Fruit fly (Drosophila melanogaster): ENCODE data around the gene CG13678.
A peak's percentile ranks its signal among the peaks of the same experiment; 100 is the strongest.

The CG13678 gene

DNA sequence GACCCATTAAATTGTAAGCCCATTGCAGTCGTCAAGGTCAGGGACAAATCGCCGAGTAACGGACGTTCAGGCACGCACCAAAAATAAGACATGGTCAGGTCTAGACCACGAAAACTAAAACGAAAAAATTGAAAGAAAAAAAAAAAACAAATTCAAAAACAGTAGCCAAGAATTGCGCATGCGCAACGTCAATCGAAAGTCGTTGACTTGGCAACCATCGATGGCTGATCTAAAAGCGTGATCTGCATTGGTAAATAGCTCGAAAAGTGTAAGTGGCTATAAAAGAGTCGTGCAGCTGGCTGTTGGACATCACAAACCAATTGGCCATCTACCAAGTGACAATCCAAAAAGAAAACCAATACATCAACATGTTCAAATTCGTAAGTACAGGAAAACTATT is at the start of gene CG13678:
CG13678 (plus strand) TSS at position 307 of the 400 bp plus-strand sequence.
- TF ChIP-seq CG16779 (tag; optimal IDR thresholded peaks at IDR 0.05): no peak
- TF ChIP-seq Gug (GFP tag; IDR thresholded peaks at IDR 0.05): no peak
- no peak for TF ChIP-seq CG3919 (GFP tag; optimal IDR thresholded peaks at IDR 0.05)
- no peak for TF ChIP-seq achi (GFP tag; optimal IDR thresholded peaks at IDR 0.05)
- no peak for TF ChIP-seq CG9139 (GFP tag; optimal IDR thresholded peaks at IDR 0.05)
- TF ChIP-seq CG3032 (tag; optimal IDR thresholded peaks at IDR 0.05): no peak
- no peak for TF ChIP-seq spab (GFP tag; optimal IDR thresholded peaks at IDR 0.05)
- TF ChIP-seq svp (GFP tag): no peak
- TF ChIP-seq CG6854 (GFP tag; optimal IDR thresholded peaks at IDR 0.05): no peak
- no peak for TF ChIP-seq Hr4 (GFP tag; optimal IDR thresholded peaks at IDR 0.05)
- TF ChIP-seq CG11294 (GFP tag; IDR thresholded peaks at IDR 0.05): no peak
- TF ChIP-seq CG34406 (GFP tag; optimal IDR thresholded peaks at IDR 0.05): no peak
- no peak for TF ChIP-seq net (GFP tag; optimal IDR thresholded peaks at IDR 0.05)
- no peak for TF ChIP-seq salr (GFP tag; optimal IDR thresholded peaks at IDR 0.05)
- TF ChIP-seq dac (GFP tag; optimal IDR thresholded peaks at IDR 0.05): no peak

DNA sequence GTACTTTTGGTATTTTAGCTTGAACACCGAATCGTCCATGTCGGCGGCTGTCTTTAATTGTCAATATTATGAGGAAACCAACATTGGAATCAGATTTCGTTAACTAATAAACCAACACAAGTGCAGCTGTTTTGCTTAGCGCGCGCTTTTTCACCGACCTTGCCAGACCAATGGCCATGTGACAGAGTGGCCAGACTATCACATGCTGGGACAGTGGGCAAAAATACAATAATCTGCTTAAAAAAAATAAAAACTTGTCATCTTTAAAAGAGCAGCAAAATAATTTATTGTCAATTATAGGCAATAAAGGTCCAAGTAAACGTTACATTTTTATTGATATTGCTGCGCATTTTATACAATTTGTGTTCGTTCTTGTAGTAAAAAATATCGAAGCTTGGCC is 46.1 kb upstream of the CG13678 start, which contains the start of gene RecQ4:
RecQ4 (minus strand) TSS at position 161 of the 400 bp plus-strand sequence.
- TF ChIP-seq Hr39 (GFP tag; optimal IDR thresholded peaks at IDR 0.05) (peak; percentile 20), CG11294 (GFP tag; IDR thresholded peaks at IDR 0.05) (no peak), lz (GFP tag; optimal IDR thresholded peaks at IDR 0.05) (peak; percentile 5)

DNA sequence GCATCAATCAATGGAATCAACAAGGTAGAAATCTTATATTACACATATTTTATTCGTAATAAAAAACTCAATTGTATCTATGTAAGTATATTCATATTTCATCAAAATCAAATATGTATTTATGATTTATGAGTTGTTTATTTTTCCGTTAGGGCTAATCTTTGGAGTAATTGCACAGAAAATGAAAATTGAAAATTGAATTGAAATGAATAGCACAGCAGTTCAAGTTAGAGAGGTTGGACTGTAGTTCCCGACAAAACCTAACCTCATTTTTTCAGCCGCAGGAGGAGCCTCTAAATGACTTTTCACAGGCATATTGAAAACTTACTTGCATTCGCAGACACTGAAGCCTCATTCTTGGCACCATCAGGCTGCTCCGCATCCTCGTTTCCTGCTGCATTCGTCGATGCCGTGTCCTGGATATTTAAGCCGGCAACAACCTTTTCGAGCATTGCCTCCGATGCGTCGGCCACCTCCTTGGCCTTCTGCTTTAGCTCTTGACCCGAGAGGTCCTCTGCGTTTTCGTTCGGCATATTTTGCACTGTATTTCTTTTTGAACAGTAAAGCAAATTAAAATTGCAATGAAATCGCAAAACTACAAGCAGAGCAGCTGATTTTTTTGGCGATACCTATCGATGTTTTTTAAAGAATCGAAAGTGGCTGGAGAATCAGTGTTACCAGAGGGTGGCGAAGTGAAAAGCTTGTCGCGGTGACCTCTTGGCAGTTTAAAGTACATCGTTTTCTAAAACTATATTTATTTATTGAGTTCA is 44.0 kb upstream of the CG13678 start, which contains the start of gene Nmt:
Nmt (minus strand) TSS at position 635 of the 770 bp plus-strand sequence.
- TF ChIP-seq Blimp-1 (GFP tag; optimal IDR thresholded peaks at IDR 0.05) (no peak), fd59A (GFP tag; optimal IDR thresholded peaks at IDR 0.05) (no peak), dac (GFP tag; optimal IDR thresholded peaks at IDR 0.05) (no peak), spab (GFP tag; optimal IDR thresholded peaks at IDR 0.05) (no peak), CG32006 (GFP tag; optimal IDR thresholded peaks at IDR 0.05) (no peak), Gug (GFP tag; IDR thresholded peaks at IDR 0.05) (no peak), CG6163 (GFP tag; IDR thresholded peaks at IDR 0.05) (peak; percentile 58; the same call in 1 of the 3 replicates), acj6 (GFP tag; optimal IDR thresholded peaks at IDR 0.05) (peak; percentile 57), Met (GFP tag; optimal IDR thresholded peaks at IDR 0.05) (no peak), net (GFP tag; optimal IDR thresholded peaks at IDR 0.05) (no peak), Ets96B (tag; optimal IDR thresholded peaks at IDR 0.05) (no peak), CG9139 (GFP tag; optimal IDR thresholded peaks at IDR 0.05) (no peak), dsx (GFP tag; optimal IDR thresholded peaks at IDR 0.05; ENCODE audit: poor library complexity, severe bottlenecking) (no peak), CG6276 (GFP tag; optimal IDR thresholded peaks at IDR 0.05) (no peak), fd85E (GFP tag; optimal IDR thresholded peaks at IDR 0.05) (no peak), CG11902 (GFP tag; optimal IDR thresholded peaks at IDR 0.05) (no peak), fkh (GFP tag; optimal IDR thresholded peaks at IDR 0.05) (no peak), OdsH (GFP tag; optimal IDR thresholded peaks at IDR 0.05) (peak; percentile 56), Sox14 (GFP tag; optimal IDR thresholded peaks at IDR 0.05) (no peak), CG6854 (GFP tag; optimal IDR thresholded peaks at IDR 0.05) (no peak), CG10669 (GFP tag; optimal IDR thresholded peaks at IDR 0.05) (no peak), CG16779 (tag; optimal IDR thresholded peaks at IDR 0.05) (no peak), ss (GFP tag; optimal IDR thresholded peaks at IDR 0.05) (no peak), Eip78C (GFP tag) (peak; percentile 33), CG4318 (GFP tag; optimal IDR thresholded peaks at IDR 0.05) (no peak), lz (GFP tag; optimal IDR thresholded peaks at IDR 0.05) (peak; percentile 39), salr (GFP tag; optimal IDR thresholded peaks at IDR 0.05) (peak in 1 of 2 experiments; percentile 24), CG7368 (GFP tag; optimal IDR thresholded peaks at IDR 0.05) (no peak), Smox (GFP tag; optimal IDR thresholded peaks at IDR 0.05) (no peak), Hr4 (GFP tag; optimal IDR thresholded peaks at IDR 0.05) (no peak), CG8119 (GFP tag; IDR thresholded peaks at IDR 0.05) (peak; percentile 52; the same call in 2 of the 3 replicates), cyc (GFP tag; optimal IDR thresholded peaks at IDR 0.05) (no peak), Eip75B (GFP tag; optimal IDR thresholded peaks at IDR 0.05) (no peak), esn (GFP tag; optimal IDR thresholded peaks at IDR 0.05) (peak; percentile 46), CG10631 (GFP tag; optimal IDR thresholded peaks at IDR 0.05) (peak; percentile 10), Hr38 (GFP tag; optimal IDR thresholded peaks at IDR 0.05) (no peak), Ets21C (GFP tag; optimal IDR thresholded peaks at IDR 0.05) (no peak), CG31627 (GFP tag; optimal IDR thresholded peaks at IDR 0.05) (peak; percentile 37), achi (GFP tag; optimal IDR thresholded peaks at IDR 0.05) (peak; percentile 44)
